Fruit fly (Drosophila melanogaster) whole organism, embryonic: Measurements from ENCODE around the gene CG7094.
A peak's percentile ranks its signal among the peaks of the same experiment; 100 is the strongest.

Experiments used
- CG10321 ChIP-seq: fragments of 200-800 bp; sonication (Bioruptor generic); IDR thresholded peaks from 2 replicates; pipeline ENCODE4 v1.3.6; 2022; ENCODE audit warnings: missing biosample characterization, missing genetic modification characterization
- CG10543 ChIP-seq: fragments of 200-800 bp; sonication (Bioruptor generic); optimal IDR thresholded peaks from 3 replicates; lab custom pipeline; 2017; ENCODE audit warnings: missing biosample characterization, mild to moderate bottlenecking, missing genetic modification characterization, moderate library complexity
- CG11085 ChIP-seq: fragments of 200-800 bp; sonication (Bioruptor generic); IDR thresholded peaks from 2 replicates; pipeline ENCODE4 v1.3.6; 2022; ENCODE audit warnings: missing biosample characterization, missing genetic modification characterization
- CG11398 ChIP-seq: fragments of 200-800 bp; sonication (Bioruptor generic); optimal IDR thresholded peaks from 2 replicates; lab custom pipeline; 2016; ENCODE audit warnings: missing biosample characterization, missing genetic modification characterization
- CG11695 ChIP-seq: fragments of 200-800 bp; sonication (Bioruptor generic); IDR thresholded peaks from 3 replicates; pipeline ENCODE4 v1.3.6; 2022; ENCODE audit warnings: missing biosample characterization, missing genetic modification characterization
- CG12104 ChIP-seq: fragments of 200-800 bp; sonication (Bioruptor generic); optimal IDR thresholded peaks from 3 replicates; lab custom pipeline; 2016; ENCODE audit warnings: missing biosample characterization, missing genetic modification characterization
- CG14667 ChIP-seq: fragments of 200-800 bp; sonication (Bioruptor generic); IDR thresholded peaks from 2 replicates; pipeline ENCODE4 v1.3.6; 2022; ENCODE audit warnings: missing biosample characterization, missing genetic modification characterization
- CG15073 ChIP-seq: fragments of 200-800 bp; sonication (Bioruptor generic); optimal IDR thresholded peaks from 2 replicates; lab custom pipeline; 2016; ENCODE audit warnings: missing biosample characterization, missing genetic modification characterization
- CG2678 ChIP-seq: fragments of 200-800 bp; sonication (Bioruptor generic); optimal IDR thresholded peaks from 3 replicates; lab custom pipeline; 2019; ENCODE audit warnings: missing biosample characterization, mild to moderate bottlenecking, missing genetic modification characterization, moderate library complexity
- CG30403 ChIP-seq: fragments of 200-800 bp; sonication (Bioruptor generic); optimal IDR thresholded peaks from 3 replicates; lab custom pipeline; 2016; ENCODE audit warnings: missing biosample characterization, missing genetic modification characterization
- CG3407 ChIP-seq: fragments of 200-800 bp; sonication (Bioruptor generic); optimal IDR thresholded peaks from 2 replicates; lab custom pipeline; 2018; ENCODE audit warnings: missing biosample characterization, mild to moderate bottlenecking, missing genetic modification characterization
- CG34224 ChIP-seq: fragments of 200-800 bp; sonication (Bioruptor generic); IDR thresholded peaks from 3 replicates; pipeline ENCODE4 v1.3.6; 2022; ENCODE audit warnings: missing biosample characterization, missing genetic modification characterization; ENCODE audit not compliant: partially characterized antibody
- CG3726 ChIP-seq: fragments of 200-800 bp; sonication (Bioruptor generic); IDR thresholded peaks from 3 replicates; pipeline ENCODE4, ENCODE4 v1.3.6; 2022; ENCODE audit warnings: missing biosample characterization, missing genetic modification characterization
- CG6683 ChIP-seq: fragments of 200-800 bp; sonication (Bioruptor generic); optimal IDR thresholded peaks from 2 replicates; lab custom pipeline; 2017; ENCODE audit warnings: missing biosample characterization, mild to moderate bottlenecking, missing genetic modification characterization, missing genetic modification reagents
- CG7963 ChIP-seq: fragments of 200-800 bp; sonication (Bioruptor generic); IDR thresholded peaks from 3 replicates; pipeline ENCODE4 v1.3.6; 2022; ENCODE audit warnings: missing biosample characterization, missing genetic modification characterization; ENCODE audit not compliant: partially characterized antibody
- CG8290 ChIP-seq, 3 experiments: fragments of 200-800 bp; sonication (Bioruptor generic); optimal IDR thresholded peaks; 2 replicates each; lab custom pipeline; 2016 to 2019; ENCODE audit warnings: missing biosample characterization in 3 of 3, missing genetic modification characterization in 3 of 3, mild to moderate bottlenecking in 2 of 3, moderate library complexity in 1 of 3
- CG8478 ChIP-seq: fragments of >200 bp; optimal IDR thresholded peaks from 2 replicates; lab custom pipeline; 2018
- CG9797 ChIP-seq: fragments of 200-800 bp; sonication (Bioruptor generic); optimal IDR thresholded peaks from 3 replicates; lab custom pipeline; 2018; ENCODE audit warnings: missing biosample characterization, mild to moderate bottlenecking, missing genetic modification characterization
- Dp ChIP-seq: fragments of 200-800 bp; sonication (Bioruptor generic); optimal IDR thresholded peaks from 2 replicates; lab custom pipeline; 2018; ENCODE audit warnings: missing biosample characterization, mild to moderate bottlenecking, missing genetic modification characterization, moderate library complexity
- ERR ChIP-seq: fragments of 200-800 bp; sonication (Bioruptor generic); optimal IDR thresholded peaks from 2 replicates; lab custom pipeline; 2016; ENCODE audit warnings: missing biosample characterization, missing genetic modification characterization
- H2.0 ChIP-seq: fragments of 200-800 bp; sonication (Bioruptor generic); IDR thresholded peaks from 2 replicates; pipeline ENCODE4 v1.3.6; 2022; ENCODE audit warnings: missing biosample characterization, missing genetic modification characterization
- HmgZ ChIP-seq: fragments of 200-800 bp; sonication (Bioruptor generic); optimal IDR thresholded peaks from 2 replicates; lab custom pipeline; 2018; ENCODE audit warnings: missing biosample characterization, mild to moderate bottlenecking, missing genetic modification characterization
- Hmr ChIP-seq: fragments of 200-800 bp; sonication (Bioruptor generic); optimal IDR thresholded peaks from 3 replicates; lab custom pipeline; 2017; ENCODE audit warnings: mild to moderate bottlenecking, missing biosample characterization, missing genetic modification reagents, missing genetic modification characterization
- Max ChIP-seq: fragments of 200-800 bp; sonication (Bioruptor generic); optimal IDR thresholded peaks from 2 replicates; lab custom pipeline; 2016; ENCODE audit warnings: missing biosample characterization, mild to moderate bottlenecking, missing genetic modification characterization
- bigmax ChIP-seq: fragments of 200-800 bp; sonication (Bioruptor generic); optimal IDR thresholded peaks from 2 replicates; lab custom pipeline; 2018; ENCODE audit warnings: missing biosample characterization, mild to moderate bottlenecking, missing genetic modification characterization
- bsh ChIP-seq, 2 experiments: fragments of 200-800 bp; sonication (Bioruptor generic); optimal IDR thresholded peaks; 2 replicates each; lab custom pipeline; 2017 to 2018; ENCODE audit warnings: mild to moderate bottlenecking in 2 of 2, missing biosample characterization in 2 of 2, missing genetic modification characterization in 2 of 2, moderate library complexity in 1 of 2
- croc ChIP-seq: fragments of 200-800 bp; sonication (Bioruptor generic); conservative IDR thresholded peaks from 3 replicates; pipeline ENCODE4 v1.3.6; 2022; ENCODE audit warnings: missing biosample characterization, missing genetic modification characterization
- gcm2 ChIP-seq: fragments of 200-800 bp; sonication (Bioruptor generic); optimal IDR thresholded peaks from 2 replicates; lab custom pipeline; 2016; ENCODE audit warnings: missing biosample characterization, missing genetic modification characterization
- grn ChIP-seq: fragments of 200-800 bp; sonication (Bioruptor generic); optimal IDR thresholded peaks from 3 replicates; lab custom pipeline; 2017; ENCODE audit warnings: missing biosample characterization, missing genetic modification characterization
- lab ChIP-seq: fragments of 200-800 bp; sonication (Bioruptor generic); optimal IDR thresholded peaks from 3 replicates; lab custom pipeline; 2017; ENCODE audit warnings: missing biosample characterization, missing genetic modification characterization, mild to moderate bottlenecking, moderate library complexity, missing genetic modification reagents
- lmd ChIP-seq: fragments of 200-800 bp; sonication (Bioruptor generic); IDR thresholded peaks from 2 replicates; pipeline ENCODE4 v1.3.6; 2022; ENCODE audit warnings: missing biosample characterization, missing genetic modification characterization
- nerfin-1 ChIP-seq: fragments of 200-800 bp; sonication (Bioruptor generic); optimal IDR thresholded peaks from 3 replicates; lab custom pipeline; 2019; ENCODE audit warnings: missing biosample characterization, mild to moderate bottlenecking, missing genetic modification characterization, moderate library complexity
- odd ChIP-seq: fragments of 200-800 bp; sonication (Bioruptor generic); optimal IDR thresholded peaks from 2 replicates; lab custom pipeline; 2017; ENCODE audit warnings: missing biosample characterization, mild to moderate bottlenecking, missing genetic modification characterization
- pb ChIP-seq: fragments of 200-800 bp; sonication (Bioruptor generic); optimal IDR thresholded peaks from 3 replicates; lab custom pipeline; 2016; ENCODE audit warnings: missing biosample characterization, missing genetic modification characterization
- sug ChIP-seq: fragments of 200-800 bp; optimal IDR thresholded peaks from 2 replicates; lab custom pipeline; 2019; ENCODE audit warnings: missing biosample characterization, mild to moderate bottlenecking, missing genetic modification characterization, moderate library complexity
- tin ChIP-seq: fragments of 200-800 bp; sonication (Bioruptor generic); optimal IDR thresholded peaks from 3 replicates; lab custom pipeline; 2016; ENCODE audit warnings: missing biosample characterization, missing genetic modification characterization
- trh ChIP-seq: fragments of 200-800 bp; sonication (Bioruptor generic); optimal IDR thresholded peaks from 2 replicates; lab custom pipeline; 2016; ENCODE audit warnings: missing biosample characterization, missing genetic modification characterization

CG7094 gene

dm6 chr2L:17533794-17534193, 21.8 kb downstream of the CG7094 start (continued):
- TF ChIP-seq CG11695 (no peak), odd (GFP tag; lab: Kevin White, UChicago) (no peak), CG2678 (tag; lab: Kevin White, UChicago) (peak; percentile 15), lmd (GFP tag; lab: Robert Waterston, UW) (no peak), CG10543 (GFP tag; lab: Kevin White, UChicago) (no peak), bsh (GFP tag; optimal IDR thresholded peaks at IDR 0.05; lab: Kevin White, UChicago) (no peak), CG8290 (GFP tag; optimal IDR thresholded peaks at IDR 0.05; lab: Kevin White, UChicago) (no peak), CG8290 (tag; optimal IDR thresholded peaks at IDR 0.05; lab: Kevin White, UChicago) (peak in 1 of 2 experiments; percentile 3), lab (peak; percentile 54), sug (tag; lab: Kevin White, UChicago) (no peak), pb (no peak)
- TF ChIP-seq, all 482 proteins: peak for 9

DNA sequence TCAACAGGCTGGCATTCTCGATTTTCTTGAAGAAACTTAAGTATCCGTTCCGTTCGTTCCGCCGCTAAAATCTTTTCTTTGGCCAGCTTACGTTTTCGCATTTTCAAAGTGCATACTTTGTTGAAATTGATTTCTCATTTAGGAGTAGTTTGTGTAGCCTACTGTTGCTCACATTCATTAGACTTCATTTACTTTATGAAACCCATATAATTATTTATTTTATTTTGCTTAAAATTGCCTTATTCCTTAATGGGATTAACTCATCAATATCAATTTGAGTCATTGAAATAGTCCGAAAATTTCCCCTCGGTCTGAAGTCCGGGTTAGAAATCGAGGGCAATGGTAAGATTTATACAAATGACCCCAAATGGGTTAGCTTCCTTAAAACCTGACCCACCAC, 23.4 kb downstream of the CG7094 start, which contains the start of gene CG15145:
Gene CG15145 (minus strand): TSS at position 101 of the 400 bp plus-strand sequence.
- TF ChIP-seq CG9797 (GFP tag; lab: Kevin White, UChicago) (no peak), Max (GFP tag; lab: Kevin White, UChicago) (no peak), CG10321 (GFP tag; lab: Robert Waterston, UW) (no peak), grn (GFP tag; lab: Kevin White, UChicago) (no peak), CG11398 (GFP tag; lab: Kevin White, UChicago) (no peak), H2.0 (GFP tag; lab: Robert Waterston, UW) (no peak), tin (no peak), CG6683 (GFP tag; lab: Kevin White, UChicago) (no peak), CG11085 (GFP tag; lab: Robert Waterston, UW) (no peak), bigmax (GFP tag; lab: Kevin White, UChicago) (no peak), CG7963 (GFP tag; lab: Robert Waterston, UW) (no peak), CG15073 (GFP tag; lab: Kevin White, UChicago) (no peak), CG12104 (GFP tag; lab: Kevin White, UChicago) (no peak), croc (GFP tag; lab: Robert Waterston, UW) (no peak), trh (no peak), CG3726 (GFP tag; lab: Robert Waterston, UW) (no peak), CG8478 (lab: Kevin White, UChicago) (no peak)

DNA sequence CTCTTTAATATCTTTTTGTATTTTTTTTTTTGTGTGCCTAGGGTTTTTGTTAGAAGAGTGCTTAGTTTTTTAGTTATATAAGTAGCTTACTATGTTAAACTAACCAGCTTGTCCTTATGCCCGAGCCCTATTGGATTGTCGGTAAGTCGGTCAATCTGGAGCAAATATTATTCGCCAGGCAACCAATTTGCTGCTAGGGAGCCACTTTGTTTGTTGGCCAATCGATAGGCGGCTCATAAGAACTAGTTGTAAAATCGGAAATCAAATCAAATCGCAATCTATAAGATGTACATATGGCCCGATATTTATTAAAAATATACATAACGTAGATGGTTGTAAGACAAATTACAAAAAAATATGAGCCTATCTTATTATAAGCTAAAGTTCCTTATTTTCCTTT, 26.5 kb downstream of the CG7094 start, which contains the start of gene CG15144:
Gene CG15144 (minus strand): TSS at position 101 of the 400 bp plus-strand sequence.
- TF ChIP-seq Dp (GFP tag; lab: Kevin White, UChicago) (no peak), gcm2 (GFP tag; lab: Kevin White, UChicago) (no peak), CG14667 (GFP tag; lab: Robert Waterston, UW) (no peak)
- TF ChIP-seq, all 482 proteins: peak for 0

DNA sequence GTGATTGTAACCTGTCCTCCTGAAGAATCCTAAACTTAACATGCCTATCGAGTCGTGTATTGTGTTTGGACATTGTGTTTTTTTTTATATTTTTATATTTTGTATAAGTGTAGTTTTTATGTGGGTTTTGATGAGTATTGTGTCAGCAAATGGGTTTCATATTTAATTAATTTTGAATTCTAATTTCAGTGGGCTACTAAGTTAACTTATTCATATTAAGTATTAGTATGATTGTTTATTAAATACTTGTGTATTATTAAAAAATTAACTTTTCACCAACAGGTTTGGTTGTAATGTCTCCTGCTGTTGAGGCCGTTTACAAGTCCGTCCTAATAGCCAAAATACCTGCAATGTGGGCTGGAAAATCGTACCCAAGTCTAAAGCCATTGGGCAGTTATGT, 31.1 kb downstream of the CG7094 start, which contains the start of gene CG15143:
Gene CG15143 (minus strand): TSS at position 101 of the 400 bp plus-strand sequence.
- TF ChIP-seq ERR (GFP tag; lab: Kevin White, UChicago) (no peak), CG30403 (no peak), nerfin-1 (no peak), CG34224 (GFP tag; lab: Robert Waterston, UW) (no peak), CG3407 (GFP tag; lab: Kevin White, UChicago) (no peak), HmgZ (tag; lab: Kevin White, UChicago) (no peak), Hmr (GFP tag; lab: Kevin White, UChicago) (no peak), CG2678 (tag; lab: Kevin White, UChicago) (no peak)
- TF ChIP-seq, all 482 proteins: peak for 0
